Worm (Caenorhabditis elegans) whole organism, L4 larva: Measurements from ENCODE around the gene sri-21.

Source experiments
- T20F7.1 ChIP-seq: fragments of 200-800 bp; sonication (Bioruptor generic); optimal IDR thresholded peaks from 2 replicates; lab custom pipeline; 2018; ENCODE audit warnings: mild to moderate bottlenecking, missing genetic modification characterization, missing compliant biosample characterization
- Y105C5A.15 ChIP-seq: fragments of 200-800 bp; sonication (Bioruptor generic); IDR thresholded peaks from 2 replicates; pipeline ENCODE4 v1.3.6; 2022; ENCODE audit warnings: missing genetic modification characterization, missing compliant biosample characterization
- Y75B8A.6 ChIP-seq: fragments of 200-800 bp; sonication (Bioruptor generic); IDR thresholded peaks from 2 replicates; pipeline ENCODE4 v1.3.6; 2022; ENCODE audit warnings: missing genetic modification reagents, missing genetic modification characterization, missing compliant biosample characterization
- ZK337.2 ChIP-seq: fragments of 200-800 bp; sonication (Bioruptor generic); IDR thresholded peaks from 2 replicates; pipeline ENCODE4 v1.3.6; 2022; ENCODE audit warnings: missing genetic modification reagents, missing genetic modification characterization, missing compliant biosample characterization
- ZK546.5 ChIP-seq, 2 experiments: sonication (generic microtip); optimal IDR thresholded peaks; 2 replicates each; lab custom pipeline; 2017; ENCODE audit warnings: missing biosample characterization in 2 of 2, missing genetic modification characterization in 2 of 2
- aha-1 ChIP-seq: fragments of 150-350 bp; peaks from one replicate; lab custom pipeline; 2014; ENCODE audit warnings: missing biosample characterization, missing genetic modification characterization
- ama-1 ChIP-seq: fragments of 150-350 bp; optimal IDR thresholded peaks from 2 replicates; lab custom pipeline; 2014; ENCODE audit warnings: inconsistent platforms, mixed read lengths
- arid-1 ChIP-seq: fragments of 200-800 bp; sonication (Bioruptor generic); conservative IDR thresholded peaks from 2 replicates; pipeline ENCODE4 v1.3.6; 2022; ENCODE audit warnings: missing genetic modification reagents, missing genetic modification characterization, missing compliant biosample characterization
- attf-4 ChIP-seq: sonication (generic microtip); optimal IDR thresholded peaks from 3 replicates; lab custom pipeline; 2017; ENCODE audit warnings: missing biosample characterization, missing genetic modification characterization
- ceh-28 ChIP-seq: fragments of 150-350 bp; optimal IDR thresholded peaks from 2 replicates; lab custom pipeline; 2014; ENCODE audit warnings: missing biosample characterization, missing genetic modification reagents, missing genetic modification characterization
- ceh-44 ChIP-seq: fragments of 200-800 bp; sonication (Bioruptor generic); IDR thresholded peaks from 2 replicates; pipeline ENCODE4 v1.3.6; 2022; ENCODE audit warnings: missing genetic modification reagents, missing genetic modification characterization, missing compliant biosample characterization
- ceh-62 ChIP-seq: sonication (generic microtip); optimal IDR thresholded peaks from 2 replicates; lab custom pipeline; 2017; ENCODE audit warnings: missing biosample characterization, missing genetic modification characterization
- ceh-82 ChIP-seq: sonication (generic microtip); optimal IDR thresholded peaks from 2 replicates; lab custom pipeline; 2017; ENCODE audit warnings: missing biosample characterization, missing genetic modification characterization
- ces-1 ChIP-seq: fragments of 150-350 bp; sonication (generic microtip); optimal IDR thresholded peaks from 4 replicates; lab custom pipeline; 2014; ENCODE audit warnings: missing biosample characterization, missing genetic modification reagents, missing genetic modification characterization
- ctbp-1 ChIP-seq: fragments of 200-800 bp; sonication (Bioruptor generic); IDR thresholded peaks from 2 replicates; pipeline ENCODE4 v1.3.6; 2022; ENCODE audit warnings: missing genetic modification reagents, missing genetic modification characterization, missing compliant biosample characterization
- dmd-8 ChIP-seq: fragments of 200-800 bp; sonication (Bioruptor generic); IDR thresholded peaks from 2 replicates; pipeline ENCODE4 v1.3.6; 2022; ENCODE audit warnings: missing genetic modification characterization, missing compliant biosample characterization
- dve-1 ChIP-seq: sonication (generic microtip); optimal IDR thresholded peaks from 2 replicates; lab custom pipeline; 2017; ENCODE audit warnings: antibody characterized with exemption, mild to moderate bottlenecking, missing genetic modification characterization, missing compliant biosample characterization; ENCODE audit not compliant: insufficient read depth
- egl-27 ChIP-seq: sonication (generic microtip); optimal IDR thresholded peaks from 3 replicates; lab custom pipeline; 2017; ENCODE audit warnings: missing biosample characterization, missing genetic modification reagents, missing genetic modification characterization
- egl-43 ChIP-seq: fragments of 200-800 bp; sonication (Bioruptor generic); IDR thresholded peaks from 2 replicates; pipeline ENCODE4 v1.3.6; 2022; ENCODE audit warnings: missing genetic modification reagents, missing genetic modification characterization, missing compliant biosample characterization
- hlh-11 ChIP-seq: fragments of 200-800 bp; sonication (Bioruptor generic); optimal IDR thresholded peaks from 2 replicates; lab custom pipeline; 2018; ENCODE audit warnings: mild to moderate bottlenecking, missing genetic modification characterization, missing compliant biosample characterization
- lim-7 ChIP-seq: fragments of 200-800 bp; sonication (Bioruptor generic); IDR thresholded peaks from 2 replicates; pipeline ENCODE4 v1.3.6; 2022; ENCODE audit warnings: missing genetic modification characterization, missing compliant biosample characterization
- lin-15B ChIP-seq: fragments of 150-350 bp; sonication (generic microtip); optimal IDR thresholded peaks from 3 replicates; lab custom pipeline; 2014; ENCODE audit warnings: missing biosample characterization, missing genetic modification characterization
- lin-29 ChIP-seq: fragments of 200-800 bp; sonication (Bioruptor generic); IDR thresholded peaks from 2 replicates; pipeline ENCODE4 v1.3.6; 2022; ENCODE audit warnings: missing genetic modification reagents, missing genetic modification characterization, missing compliant biosample characterization
- lin-38 ChIP-seq: fragments of 200-800 bp; sonication (Bioruptor generic); IDR thresholded peaks from 2 replicates; pipeline ENCODE4 v1.3.6; 2022; ENCODE audit warnings: missing genetic modification reagents, missing genetic modification characterization, missing compliant biosample characterization
- lsy-2 ChIP-seq, 2 experiments: fragments of 150-350 bp in 1 of 2; sonication (generic microtip) in 1 of 2; optimal IDR thresholded peaks; 2 replicates each; lab custom pipeline; 2014 to 2017; ENCODE audit warnings: missing biosample characterization in 2 of 2, missing genetic modification characterization in 2 of 2
- madf-9 ChIP-seq: fragments of 200-800 bp; sonication (Bioruptor generic); conservative IDR thresholded peaks from 2 replicates; pipeline ENCODE4 v1.3.6; 2022; ENCODE audit warnings: missing genetic modification reagents, missing genetic modification characterization, missing compliant biosample characterization
- mep-1 ChIP-seq: fragments of 150-350 bp; sonication (generic microtip); optimal IDR thresholded peaks from 3 replicates; lab custom pipeline; 2014; ENCODE audit warnings: missing biosample characterization, missing genetic modification characterization
- mxl-2 ChIP-seq: fragments of 200-800 bp; sonication (Bioruptor generic); conservative IDR thresholded peaks from 2 replicates; pipeline ENCODE4 v1.3.6; 2022; ENCODE audit warnings: missing genetic modification reagents, missing genetic modification characterization, missing compliant biosample characterization
- mxl-3 ChIP-seq: fragments of 200-800 bp; sonication (Bioruptor generic); optimal IDR thresholded peaks from 2 replicates; lab custom pipeline; 2018; ENCODE audit warnings: mild to moderate bottlenecking, missing genetic modification characterization, missing compliant biosample characterization
- nhr-11 ChIP-seq: fragments of 150-350 bp; optimal IDR thresholded peaks from 2 replicates; lab custom pipeline; 2014; ENCODE audit warnings: missing biosample characterization, missing genetic modification characterization
- nhr-111 ChIP-seq: fragments of 200-800 bp; sonication (Bioruptor generic); optimal IDR thresholded peaks from 2 replicates; lab custom pipeline; 2018; ENCODE audit warnings: mild to moderate bottlenecking, missing genetic modification characterization, missing compliant biosample characterization
- nhr-237 ChIP-seq: sonication (generic microtip); optimal IDR thresholded peaks from 2 replicates; lab custom pipeline; 2017; ENCODE audit warnings: missing biosample characterization, missing genetic modification characterization
- nhr-25 ChIP-seq: sonication (generic microtip); optimal IDR thresholded peaks from 2 replicates; lab custom pipeline; 2017; ENCODE audit warnings: missing genetic modification characterization, mild to moderate bottlenecking, missing compliant biosample characterization, antibody characterized with exemption, moderate library complexity, borderline replicate concordance; ENCODE audit not compliant: insufficient read depth
- nhr-6 ChIP-seq: fragments of 150-350 bp; optimal IDR thresholded peaks from 2 replicates; lab custom pipeline; 2014; ENCODE audit warnings: missing biosample characterization, missing genetic modification characterization
- php-3 ChIP-seq: fragments of 200-800 bp; sonication (Bioruptor generic); IDR thresholded peaks from 2 replicates; pipeline ENCODE4 v1.3.6; 2022; ENCODE audit warnings: missing genetic modification reagents, missing genetic modification characterization, missing compliant biosample characterization
- set-16 ChIP-seq: fragments of 200-800 bp; sonication (Bioruptor generic); IDR thresholded peaks from 2 replicates; pipeline ENCODE4 v1.3.6; 2022; ENCODE audit warnings: missing genetic modification reagents, missing genetic modification characterization, missing compliant biosample characterization
- tag-97 ChIP-seq: fragments of 200-800 bp; sonication (Bioruptor generic); IDR thresholded peaks from 2 replicates; pipeline ENCODE4 v1.3.6; 2022; ENCODE audit warnings: missing genetic modification characterization, missing compliant biosample characterization
- tra-1 ChIP-seq: fragments of 200-800 bp; sonication (Bioruptor generic); IDR thresholded peaks from 2 replicates; pipeline ENCODE4 v1.3.6; 2022; ENCODE audit warnings: missing genetic modification reagents, missing genetic modification characterization, missing compliant biosample characterization
- unc-130 ChIP-seq: sonication (generic microtip); optimal IDR thresholded peaks from 2 replicates; lab custom pipeline; 2016; ENCODE audit warnings: missing genetic modification reagents, missing genetic modification characterization, missing compliant biosample characterization
- unc-62 ChIP-seq, 3 experiments: fragments of 150-350 bp in 1 of 3; sonication (generic microtip); optimal IDR thresholded peaks in 2 of 3; peaks in 1 of 3; 1 replicate in 1 of 3; 2 replicates in 2 of 3; lab custom pipeline; 2014 to 2017; ENCODE audit warnings: missing biosample characterization in 3 of 3, missing genetic modification characterization in 3 of 3, missing genetic modification reagents in 3 of 3, missing genotype in 1 of 3
- vab-7 ChIP-seq: fragments of 200-800 bp; sonication (Bioruptor generic); IDR thresholded peaks from 2 replicates; pipeline ENCODE4 v1.3.6; 2022; ENCODE audit warnings: missing genetic modification reagents, missing genetic modification characterization, missing compliant biosample characterization
- zfp-3 ChIP-seq: fragments of 200-800 bp; sonication (Bioruptor generic); conservative IDR thresholded peaks from 2 replicates; pipeline ENCODE4 v1.3.6; 2022; ENCODE audit warnings: missing genetic modification reagents, missing genetic modification characterization, missing compliant biosample characterization
- zip-11 ChIP-seq: fragments of 200-800 bp; sonication (Bioruptor generic); IDR thresholded peaks from 2 replicates; pipeline ENCODE4 v1.3.6; 2022; ENCODE audit warnings: missing genetic modification characterization, missing compliant biosample characterization
- zip-2 ChIP-seq: fragments of 150-350 bp; optimal IDR thresholded peaks from 2 replicates; lab custom pipeline; 2014; ENCODE audit warnings: missing biosample characterization, missing genetic modification characterization

The sri-21 gene

ce11 chrV:3582086-3582485, 32.4 kb downstream of the sri-21 start (continued):
- TF ChIP-seq arid-1 (GFP tag; lab: Robert Waterston, UW) (peak; percentile 68; the same call in 1 of the 2 replicates), madf-9 (0 out of 2 replicates have a peak, but pooled peaks have one; percentile 4), mxl-3 (GFP tag; lab: Kevin White, UChicago) (no peak), vab-7 (GFP tag; lab: Robert Waterston, UW) (no peak)

- TF ChIP-seq set-16 (peak; percentile 77), ceh-44 (GFP tag; lab: Robert Waterston, UW) (no peak)
These were observed 33.0 kb downstream of the sri-21 start for ce11 chrV:3582671-3583070.

- TF ChIP-seq ZK337.2 (GFP tag; lab: Robert Waterston, UW): no peak
- TF ChIP-seq php-3 (GFP tag; lab: Robert Waterston, UW): no peak
- TF ChIP-seq unc-130 (GFP tag; lab: Kevin White, UChicago): no peak
- 0 out of 2 replicates have a peak, but pooled peaks have one; percentile 19 for TF ChIP-seq set-16
- TF ChIP-seq attf-4 (tag; lab: Kevin White, UChicago): no peak
- peak; percentile 94 for TF ChIP-seq aha-1 (tag; lab: Kevin White, UChicago)
- no peak for TF ChIP-seq zfp-3 (GFP tag; lab: Robert Waterston, UW)
These were observed 34.0 kb downstream of the sri-21 start for ce11 chrV:3583622-3584021.

- no peak for TF ChIP-seq ceh-82 (tag; lab: Kevin White, UChicago)
- TF ChIP-seq Y75B8A.6 (GFP tag; lab: Robert Waterston, UW): no peak
- TF ChIP-seq mxl-3 (GFP tag; lab: Kevin White, UChicago): no peak
- TF ChIP-seq nhr-11: no peak
- TF ChIP-seq tra-1 (GFP tag; lab: Robert Waterston, UW): no peak
- TF ChIP-seq ZK337.2 (GFP tag; lab: Robert Waterston, UW): 0 out of 2 replicates have a peak, but pooled peaks have one; percentile 14
- TF ChIP-seq attf-4 (tag; lab: Kevin White, UChicago): no peak
- TF ChIP-seq ces-1 (GFP tag; lab: Kevin White, UChicago): no peak
- TF ChIP-seq nhr-6 (tag; lab: Kevin White, UChicago): no peak
- TF ChIP-seq mep-1 (tag; lab: Kevin White, UChicago): no peak
- no peak for TF ChIP-seq lin-15B (tag; lab: Kevin White, UChicago)
- peak; percentile 51; the same call in 1 of the 2 replicates for TF ChIP-seq arid-1 (GFP tag; lab: Robert Waterston, UW)
- no peak for TF ChIP-seq tag-97 (GFP tag; lab: Robert Waterston, UW)
- TF ChIP-seq lin-29 (GFP tag; lab: Robert Waterston, UW): no peak
- no peak for TF ChIP-seq zip-2
- no peak for TF ChIP-seq unc-62 (GFP tag; optimal IDR thresholded peaks at IDR 0.05 in 1 of 2; lab: Kevin White, UChicago)
- no peak for TF ChIP-seq unc-62 (tag; optimal IDR thresholded peaks at IDR 0.05; lab: Kevin White, UChicago)
- no peak for TF ChIP-seq dve-1 (tag; lab: Kevin White, UChicago)
- TF ChIP-seq dmd-8: peak; percentile 40; the same call in 1 of the 2 replicates
- no peak for TF ChIP-seq madf-9
- peak; percentile 87 for TF ChIP-seq ama-1
- TF ChIP-seq nhr-25: no peak
- TF ChIP-seq lim-7: no peak
- no peak for TF ChIP-seq ZK546.5 (tag; optimal IDR thresholded peaks at IDR 0.05; lab: Kevin White, UChicago)
- TF ChIP-seq nhr-111: no peak
- no peak for TF ChIP-seq mxl-2 (GFP tag; lab: Robert Waterston, UW)
- no peak for TF ChIP-seq ceh-28 (tag; lab: Kevin White, UChicago)
- no peak for TF ChIP-seq hlh-11 (tag; lab: Kevin White, UChicago)
- TF ChIP-seq unc-130 (GFP tag; lab: Kevin White, UChicago): peak; percentile 54
- no peak for TF ChIP-seq egl-27 (tag; lab: Kevin White, UChicago)
- TF ChIP-seq ctbp-1 (GFP tag; lab: Robert Waterston, UW): peak; percentile 13; the same call in 1 of the 2 replicates
- TF ChIP-seq lin-38 (GFP tag; lab: Robert Waterston, UW): peak; percentile 57
- no peak for TF ChIP-seq lsy-2 (tag; optimal IDR thresholded peaks at IDR 0.05; lab: Kevin White, UChicago)
- TF ChIP-seq nhr-237 (tag; lab: Kevin White, UChicago): no peak
- no peak for TF ChIP-seq set-16
- no peak for TF ChIP-seq zip-11 (GFP tag; lab: Robert Waterston, UW)
- no peak for TF ChIP-seq ceh-62 (tag; lab: Kevin White, UChicago)
- TF ChIP-seq T20F7.1: no peak
- TF ChIP-seq egl-43: no peak
- TF ChIP-seq Y105C5A.15: no peak
- 0 out of 2 replicates have a peak, but pooled peaks have one; percentile 14 for TF ChIP-seq vab-7 (GFP tag; lab: Robert Waterston, UW)
These were observed 35.4 kb downstream of the sri-21 start for ce11 chrV:3585011-3585410.
